Worm (Caenorhabditis elegans) whole organism, L4 larva: Measurements from ENCODE around the gene ace-3.

Experiments
- D1046.2 ChIP-seq: fragments of 200-800 bp; sonication (Bioruptor generic); IDR thresholded peaks from 2 replicates; pipeline ENCODE4 v1.3.6; 2022; ENCODE audit warnings: missing genetic modification characterization, missing compliant biosample characterization
- T20F7.1 ChIP-seq: fragments of 200-800 bp; sonication (Bioruptor generic); optimal IDR thresholded peaks from 2 replicates; lab custom pipeline; 2018; ENCODE audit warnings: mild to moderate bottlenecking, missing genetic modification characterization, missing compliant biosample characterization
- T26A8.4 ChIP-seq: fragments of 200-800 bp; sonication (Bioruptor generic); IDR thresholded peaks from 2 replicates; pipeline ENCODE4 v1.3.6; 2022; ENCODE audit warnings: missing genetic modification characterization, missing compliant biosample characterization
- Y105C5A.15 ChIP-seq: fragments of 200-800 bp; sonication (Bioruptor generic); IDR thresholded peaks from 2 replicates; pipeline ENCODE4 v1.3.6; 2022; ENCODE audit warnings: missing genetic modification characterization, missing compliant biosample characterization
- Y48G9A.11 ChIP-seq: fragments of 200-800 bp; sonication (Bioruptor generic); IDR thresholded peaks from 2 replicates; pipeline ENCODE4 v1.3.6; 2022; ENCODE audit warnings: missing genetic modification reagents, missing genetic modification characterization, missing compliant biosample characterization
- Y5F2A.4 ChIP-seq: fragments of 200-800 bp; sonication (Bioruptor generic); optimal IDR thresholded peaks from 2 replicates; lab custom pipeline; 2018; ENCODE audit warnings: mild to moderate bottlenecking, missing genetic modification characterization, missing compliant biosample characterization
- aly-2 ChIP-seq: sonication (generic microtip); optimal IDR thresholded peaks from 2 replicates; lab custom pipeline; 2018; ENCODE audit warnings: missing biosample characterization, missing genetic modification characterization
- arid-1 ChIP-seq: fragments of 200-800 bp; sonication (Bioruptor generic); conservative IDR thresholded peaks from 2 replicates; pipeline ENCODE4 v1.3.6; 2022; ENCODE audit warnings: missing genetic modification reagents, missing genetic modification characterization, missing compliant biosample characterization
- ceh-28 ChIP-seq: fragments of 150-350 bp; optimal IDR thresholded peaks from 2 replicates; lab custom pipeline; 2014; ENCODE audit warnings: missing biosample characterization, missing genetic modification reagents, missing genetic modification characterization
- ceh-62 ChIP-seq: sonication (generic microtip); optimal IDR thresholded peaks from 2 replicates; lab custom pipeline; 2017; ENCODE audit warnings: missing biosample characterization, missing genetic modification characterization
- ceh-82 ChIP-seq: sonication (generic microtip); optimal IDR thresholded peaks from 2 replicates; lab custom pipeline; 2017; ENCODE audit warnings: missing biosample characterization, missing genetic modification characterization
- ces-1 ChIP-seq: fragments of 150-350 bp; sonication (generic microtip); optimal IDR thresholded peaks from 4 replicates; lab custom pipeline; 2014; ENCODE audit warnings: missing biosample characterization, missing genetic modification reagents, missing genetic modification characterization
- ctbp-1 ChIP-seq: fragments of 200-800 bp; sonication (Bioruptor generic); IDR thresholded peaks from 2 replicates; pipeline ENCODE4 v1.3.6; 2022; ENCODE audit warnings: missing genetic modification reagents, missing genetic modification characterization, missing compliant biosample characterization
- daf-19 ChIP-seq: fragments of 200-800 bp; sonication (Bioruptor generic); conservative IDR thresholded peaks from 2 replicates; pipeline ENCODE4 v1.3.6; 2022; ENCODE audit warnings: missing genetic modification characterization, missing compliant biosample characterization
- daf-8 ChIP-seq: fragments of 200-800 bp; sonication (Bioruptor generic); IDR thresholded peaks from 2 replicates; pipeline ENCODE4 v1.3.6; 2022; ENCODE audit warnings: missing genetic modification characterization, missing compliant biosample characterization
- dmd-8 ChIP-seq: fragments of 200-800 bp; sonication (Bioruptor generic); IDR thresholded peaks from 2 replicates; pipeline ENCODE4 v1.3.6; 2022; ENCODE audit warnings: missing genetic modification characterization, missing compliant biosample characterization
- dmd-9 ChIP-seq: fragments of 200-800 bp; sonication (Bioruptor generic); IDR thresholded peaks from 2 replicates; pipeline ENCODE4 v1.3.6; 2022; ENCODE audit warnings: missing genetic modification reagents, missing genetic modification characterization, missing compliant biosample characterization
- duxl-1 ChIP-seq: sonication (generic microtip); optimal IDR thresholded peaks from 2 replicates; lab custom pipeline; 2016; ENCODE audit warnings: mild to moderate bottlenecking, missing genetic modification characterization, moderate library complexity, missing compliant biosample characterization; ENCODE audit not compliant: poor library complexity
- jun-1 ChIP-seq: fragments of 150-350 bp; optimal IDR thresholded peaks from 2 replicates; lab custom pipeline; 2014; ENCODE audit warnings: missing biosample characterization, missing genetic modification reagents, missing genetic modification characterization
- lin-15B ChIP-seq: fragments of 150-350 bp; sonication (generic microtip); optimal IDR thresholded peaks from 3 replicates; lab custom pipeline; 2014; ENCODE audit warnings: missing biosample characterization, missing genetic modification characterization
- lsy-2 ChIP-seq, 2 experiments: fragments of 150-350 bp in 1 of 2; sonication (generic microtip) in 1 of 2; optimal IDR thresholded peaks; 2 replicates each; lab custom pipeline; 2014 to 2017; ENCODE audit warnings: missing biosample characterization in 2 of 2, missing genetic modification characterization in 2 of 2
- mes-2 ChIP-seq: sonication (generic microtip); optimal IDR thresholded peaks from 2 replicates; lab custom pipeline; 2016; ENCODE audit warnings: missing genotype, mild to moderate bottlenecking, missing genetic modification characterization, missing compliant biosample characterization; ENCODE audit not compliant: poor library complexity, severe bottlenecking
- nhr-28 ChIP-seq: fragments of 150-350 bp; optimal IDR thresholded peaks from 2 replicates; lab custom pipeline; 2014; ENCODE audit warnings: missing biosample characterization, missing genetic modification characterization
- nhr-42 ChIP-seq: fragments of 200-800 bp; sonication (Bioruptor generic); IDR thresholded peaks from 2 replicates; pipeline ENCODE4 v1.3.6; 2022; ENCODE audit warnings: missing genetic modification characterization, missing compliant biosample characterization
- nhr-77 ChIP-seq: fragments of 150-350 bp; optimal IDR thresholded peaks from 2 replicates; lab custom pipeline; 2014; ENCODE audit warnings: missing biosample characterization, missing genetic modification characterization
- pha-4 ChIP-seq, 2 experiments: fragments of 150-350 bp in 1 of 2; fragments of 200-800 bp in 1 of 2; sonication (Bioruptor generic) in 1 of 2; IDR thresholded peaks in 1 of 2; optimal IDR thresholded peaks in 1 of 2; 2 replicates each; pipeline versions ENCODE4 v1.3.6 to Lab custom; 2014 to 2022; ENCODE audit warnings: missing genetic modification characterization in 2 of 2, missing genetic modification reagents in 2 of 2, missing biosample characterization in 1 of 2, missing compliant biosample characterization in 1 of 2
- pqm-1 ChIP-seq: sonication (generic microtip); optimal IDR thresholded peaks from 2 replicates; lab custom pipeline; 2017; ENCODE audit warnings: missing biosample characterization, missing genetic modification characterization
- sdz-12 ChIP-seq: fragments of 200-800 bp; sonication (Bioruptor generic); optimal IDR thresholded peaks from 2 replicates; lab custom pipeline; 2018; ENCODE audit warnings: mild to moderate bottlenecking, missing genetic modification characterization, missing compliant biosample characterization
- set-16 ChIP-seq: fragments of 200-800 bp; sonication (Bioruptor generic); IDR thresholded peaks from 2 replicates; pipeline ENCODE4 v1.3.6; 2022; ENCODE audit warnings: missing genetic modification reagents, missing genetic modification characterization, missing compliant biosample characterization
- snpc-1.2 ChIP-seq: fragments of 200-800 bp; sonication (Bioruptor generic); IDR thresholded peaks from 2 replicates; pipeline ENCODE4 v1.3.6; 2022; ENCODE audit warnings: missing genetic modification reagents, missing genetic modification characterization, missing compliant biosample characterization
- spr-3 ChIP-seq: fragments of 200-800 bp; sonication (Bioruptor generic); optimal IDR thresholded peaks from 2 replicates; lab custom pipeline; 2018; ENCODE audit warnings: mild to moderate bottlenecking, missing genetic modification characterization, missing compliant biosample characterization
- unc-62 ChIP-seq, 3 experiments: fragments of 150-350 bp in 1 of 3; sonication (generic microtip); optimal IDR thresholded peaks in 2 of 3; peaks in 1 of 3; 1 replicate in 1 of 3; 2 replicates in 2 of 3; lab custom pipeline; 2014 to 2017; ENCODE audit warnings: missing biosample characterization in 3 of 3, missing genetic modification characterization in 3 of 3, missing genetic modification reagents in 3 of 3, missing genotype in 1 of 3

Gene ace-3

DNA sequence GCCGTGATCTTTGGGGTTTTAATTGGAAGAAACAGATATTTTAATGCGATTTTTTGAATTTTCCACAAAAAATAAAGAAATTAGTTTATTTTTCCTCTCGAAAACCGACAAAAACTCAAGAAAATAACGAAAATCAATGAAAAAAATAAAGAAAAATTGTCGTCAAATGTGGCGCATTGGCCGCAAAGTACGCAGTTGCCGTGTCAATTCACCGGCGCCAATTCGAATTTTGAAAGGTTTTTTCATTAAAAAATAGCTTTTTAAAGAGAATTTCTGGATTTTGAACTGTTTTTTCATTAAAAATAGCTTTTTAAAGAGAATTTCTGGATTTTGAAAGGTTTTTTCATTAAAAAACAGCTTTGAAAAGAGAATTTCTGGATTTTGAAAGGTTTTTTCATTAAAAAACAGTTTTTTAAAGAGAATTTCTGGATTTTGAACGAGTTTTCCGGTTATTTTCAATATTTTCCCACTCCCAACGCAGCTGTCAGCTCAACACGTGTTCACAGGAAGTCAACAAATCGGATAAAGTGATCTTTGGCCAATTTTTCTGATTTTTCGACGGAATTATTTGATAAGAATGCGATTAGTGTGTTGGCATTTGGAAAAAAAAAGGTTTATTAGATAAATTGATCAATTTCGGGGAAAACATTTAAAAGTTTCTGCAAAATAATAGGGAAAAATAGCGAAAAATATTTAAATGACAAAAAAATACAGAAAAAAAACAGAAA is 29.1 kb downstream of the ace-3 start (continued):
- TF ChIP-seq aly-2 = no peak
- TF ChIP-seq Y48G9A.11 (GFP tag; lab: Robert Waterston, UW) = no peak

DNA sequence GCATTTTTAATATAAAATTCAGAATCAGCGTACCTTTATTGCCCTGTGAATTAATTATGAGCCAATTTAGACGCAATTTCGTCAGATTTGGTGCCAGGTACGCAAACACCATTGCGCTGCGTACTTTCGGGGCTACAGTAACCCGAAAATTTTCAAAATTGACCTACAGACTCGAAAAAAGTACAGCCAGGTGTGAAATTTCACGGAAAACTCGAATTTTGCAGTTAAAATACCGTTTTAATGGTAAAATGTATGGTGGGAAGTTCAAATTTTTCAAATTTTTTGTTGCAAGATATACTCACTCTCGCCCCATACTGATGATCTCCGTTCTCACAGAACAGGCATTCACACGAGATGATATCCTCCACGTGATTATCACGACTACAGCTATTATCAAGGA is 31.1 kb downstream of the ace-3 start:
- TF ChIP-seq lin-15B (tag; lab: Kevin White, UChicago) (no peak), aly-2 (no peak), dmd-9 (GFP tag; lab: Robert Waterston, UW) (no peak), ceh-62 (tag; lab: Kevin White, UChicago) (no peak), Y5F2A.4 (GFP tag; lab: Kevin White, UChicago) (no peak), pha-4 (GFP tag; IDR thresholded peaks at IDR 0.05; lab: Robert Waterston, UW) (no peak), pha-4 (tag; optimal IDR thresholded peaks at IDR 0.05; lab: Kevin White, UChicago) (no peak), set-16 (no peak), ceh-82 (tag; lab: Kevin White, UChicago) (no peak), nhr-28 (no peak), Y48G9A.11 (GFP tag; lab: Robert Waterston, UW) (no peak), ceh-28 (tag; lab: Kevin White, UChicago) (no peak), snpc-1.2 (GFP tag; lab: Robert Waterston, UW) (no peak)
- TF ChIP-seq, all 104 proteins: peak for 0

DNA sequence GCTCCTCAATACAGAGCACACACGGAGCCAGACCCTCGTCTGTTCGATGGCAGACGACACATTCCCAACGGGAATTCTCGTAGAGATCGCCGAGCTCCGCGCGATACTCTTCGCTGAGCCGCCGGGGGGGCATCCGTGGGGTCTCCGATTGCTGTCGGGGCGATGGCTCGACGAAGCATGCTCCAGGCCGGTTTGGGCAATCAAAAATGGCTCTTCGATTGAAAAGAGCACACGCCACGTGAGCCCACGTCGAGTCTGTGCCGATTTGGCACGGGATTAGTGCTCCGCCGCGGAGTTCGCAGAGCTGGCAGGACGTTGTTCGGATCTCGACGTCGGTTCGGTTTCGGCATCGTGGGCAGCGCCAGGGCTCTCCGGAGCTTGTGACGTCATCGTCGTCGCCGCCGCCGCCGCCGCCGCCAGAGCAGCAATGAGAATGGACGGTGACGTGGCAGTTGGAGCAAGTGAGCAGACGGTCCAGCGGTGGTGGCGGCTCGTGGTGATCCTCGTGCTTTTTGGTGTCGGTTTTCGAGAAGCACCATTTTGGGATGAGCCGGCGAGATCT is 31.9 kb downstream of the ace-3 start:
- 0 out of 2 replicates have a peak, but pooled peaks have one; percentile 3 for TF ChIP-seq dmd-8 (GFP tag; lab: Robert Waterston, UW)
- no peak for TF ChIP-seq daf-19 (GFP tag; lab: Robert Waterston, UW)
- no peak for TF ChIP-seq duxl-1 (tag; lab: Kevin White, UChicago)
- TF ChIP-seq daf-8 (GFP tag; lab: Robert Waterston, UW) = no peak
- no peak for TF ChIP-seq sdz-12
- TF ChIP-seq ces-1 (GFP tag; lab: Kevin White, UChicago) = no peak
- no peak for TF ChIP-seq T26A8.4 (GFP tag; lab: Robert Waterston, UW)
- no peak for TF ChIP-seq nhr-77
- TF ChIP-seq set-16 = peak; percentile 96
- TF ChIP-seq spr-3 (GFP tag; lab: Kevin White, UChicago) = peak; percentile 10
- no peak for TF ChIP-seq Y105C5A.15
- no peak for TF ChIP-seq ctbp-1
- TF ChIP-seq D1046.2 (GFP tag; lab: Robert Waterston, UW) = no peak
- no peak for TF ChIP-seq mes-2 (tag; lab: Kevin White, UChicago)

DNA sequence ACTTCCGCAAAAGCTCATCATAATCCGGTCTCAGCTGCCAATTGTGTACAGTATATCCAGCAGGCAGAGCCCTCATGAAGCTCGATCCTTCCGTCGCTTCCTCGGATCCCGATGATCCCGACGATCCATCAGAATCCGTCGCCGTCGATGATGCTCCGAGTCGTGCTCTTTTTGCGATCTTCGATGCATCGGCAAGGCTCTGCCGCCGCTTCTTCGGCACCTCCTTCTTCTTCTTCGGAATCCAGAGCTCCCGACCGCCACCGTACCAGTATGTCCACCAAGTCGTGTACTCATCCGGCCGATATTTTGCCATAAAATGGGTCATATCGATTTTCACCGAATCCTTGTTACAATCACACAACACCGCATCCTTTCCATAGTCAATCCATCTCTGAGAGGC is 34.5 kb downstream of the ace-3 start:
- no peak for TF ChIP-seq jun-1 (tag; lab: Kevin White, UChicago)
- TF ChIP-seq nhr-42 = peak; percentile 37; the same call in 1 of the 2 replicates
- no peak for TF ChIP-seq Y105C5A.15
- no peak for TF ChIP-seq arid-1 (GFP tag; lab: Robert Waterston, UW)
- TF ChIP-seq dmd-8 (GFP tag; lab: Robert Waterston, UW) = no peak
- TF ChIP-seq set-16 = peak; percentile 86
- TF ChIP-seq T20F7.1 = no peak
- TF ChIP-seq, all 104 proteins: peak for 2

DNA sequence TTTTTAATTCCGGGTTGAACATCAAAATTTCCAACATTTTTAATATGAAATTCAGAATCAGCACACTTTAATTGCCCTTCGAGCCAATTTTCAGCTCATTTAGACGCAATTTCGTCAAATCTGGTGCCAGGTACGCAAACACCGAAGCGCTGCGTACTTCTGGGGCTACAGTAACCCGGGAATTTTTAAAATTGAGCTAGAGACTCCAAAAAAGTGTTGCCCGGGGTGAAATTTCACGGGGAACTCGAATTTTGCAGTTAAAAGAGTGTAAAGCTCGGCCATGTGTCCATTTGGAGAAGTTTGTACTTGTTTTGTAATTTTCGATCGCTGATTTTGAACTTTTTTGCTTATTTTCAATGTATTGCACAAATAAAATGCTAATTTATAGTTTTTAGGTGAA is 36.8 kb downstream of the ace-3 start:
- TF ChIP-seq unc-62 (GFP tag; optimal IDR thresholded peaks at IDR 0.05 in 1 of 2; lab: Kevin White, UChicago) = peak in 1 of 2 experiments; percentile 92
- TF ChIP-seq unc-62 (tag; optimal IDR thresholded peaks at IDR 0.05; lab: Kevin White, UChicago) = no peak
- no peak for TF ChIP-seq pqm-1 (tag; lab: Kevin White, UChicago)
- peak in 1 of 2 experiments; percentile 2 for TF ChIP-seq lsy-2 (tag; optimal IDR thresholded peaks at IDR 0.05; lab: Kevin White, UChicago)
- TF ChIP-seq, all 104 proteins: peak for 2
